Worm (Caenorhabditis elegans): Measurements from ENCODE around the gene alh-9.

- TF ChIP-seq C17E4.6 (GFP tag; IDR thresholded peaks at IDR 0.05) (no peak), lin-26 (GFP tag; IDR thresholded peaks at IDR 0.05) (no peak), F39B2.1 (GFP tag; IDR thresholded peaks at IDR 0.05) (no peak), lin-35 (GFP tag; optimal IDR thresholded peaks at IDR 0.05) (no peak), chd-7 (tag; optimal IDR thresholded peaks at IDR 0.05) (no peak), madf-10 (tag; optimal IDR thresholded peaks at IDR 0.05) (no peak), ama-1 (optimal IDR thresholded peaks at IDR 0.05) (peak; percentile 47), ama-1 (GFP tag; optimal IDR thresholded peaks at IDR 0.05) (no peak), nfya-1 (tag; optimal IDR thresholded peaks at IDR 0.05; ENCODE audit: borderline replicate concordance, insufficient read depth) (no peak), lsl-1 (GFP tag; optimal IDR thresholded peaks at IDR 0.05) (no peak), D2030.7 (GFP tag; IDR thresholded peaks at IDR 0.05) (no peak), egl-18 (GFP tag; IDR thresholded peaks at IDR 0.05) (no peak), pha-4 (tag; optimal IDR thresholded peaks at IDR 0.05) (no peak)
These were observed 3.2 kb downstream of the alh-9 start, which contains the start of gene dpf-4 for ce11 chrIII:5859008-5859407.

Data from whole organism, young adult.